Fruit fly (Drosophila melanogaster) whole organism, wandering third instar larva: Measurements from ENCODE around the gene CG7156.
A peak's percentile ranks its signal among the peaks of the same experiment; 100 is the strongest.

Experiments
- Abd-B ChIP-seq: fragments of >200 bp; optimal IDR thresholded peaks from 2 replicates; lab custom pipeline; 2017; ENCODE audit warnings: missing biosample characterization, missing genetic modification characterization
- CG9705 ChIP-seq: fragments of 200-800 bp; sonication (Bioruptor generic); optimal IDR thresholded peaks from 2 replicates; lab custom pipeline; 2018; ENCODE audit warnings: missing biosample characterization, mild to moderate bottlenecking, missing genetic modification characterization
- CrebA ChIP-seq: fragments of 200-800 bp; sonication (Bioruptor generic); optimal IDR thresholded peaks from 2 replicates; lab custom pipeline; 2016; ENCODE audit warnings: missing biosample characterization, mild to moderate bottlenecking, missing genetic modification characterization, borderline replicate concordance
- Dfd ChIP-seq: fragments of >200 bp; optimal IDR thresholded peaks from 2 replicates; lab custom pipeline; 2017; ENCODE audit warnings: missing biosample characterization, missing genetic modification characterization
- Dif ChIP-seq: fragments of 200-275, 200-300 bp; sonication (Bioruptor generic); optimal IDR thresholded peaks from 2 replicates; lab custom pipeline; 2018; ENCODE audit warnings: missing biosample characterization, missing genetic modification characterization; ENCODE audit not compliant: partially characterized antibody
- GATAd ChIP-seq: sonication (Bioruptor generic); optimal IDR thresholded peaks from 2 replicates; lab custom pipeline; 2016; ENCODE audit warnings: missing biosample characterization, missing genetic modification characterization
- Hnf4 ChIP-seq: fragments of 200-800 bp; sonication (Bioruptor generic); optimal IDR thresholded peaks from 2 replicates; lab custom pipeline; 2016; ENCODE audit warnings: missing biosample characterization, mild to moderate bottlenecking, missing genetic modification characterization
- Hr78 ChIP-seq: fragments of >200 bp; optimal IDR thresholded peaks from 2 replicates; lab custom pipeline; 2017; ENCODE audit warnings: missing biosample characterization, missing genetic modification characterization
- Hr83 ChIP-seq: fragments of 200-300 bp; sonication (Bioruptor generic); optimal IDR thresholded peaks from 2 replicates; lab custom pipeline; 2016; ENCODE audit warnings: missing biosample characterization, mild to moderate bottlenecking, missing genetic modification characterization, moderate library complexity; ENCODE audit not compliant: poor library complexity, severe bottlenecking
- N ChIP-seq: fragments of >200 bp; optimal IDR thresholded peaks from 2 replicates; lab custom pipeline; 2018; ENCODE audit warnings: missing biosample characterization, missing external identifiers, missing genetic modification characterization
- OdsH ChIP-seq: fragments of 200-800 bp; sonication (Bioruptor generic); optimal IDR thresholded peaks from 2 replicates; lab custom pipeline; 2016; ENCODE audit warnings: missing biosample characterization, mild to moderate bottlenecking, missing genetic modification characterization
- Rel ChIP-seq, 2 experiments: fragments of 200-800 bp; sonication (Bioruptor generic) in 1 of 2; optimal IDR thresholded peaks; 2 replicates in 1 of 2; 3 replicates in 1 of 2; lab custom pipeline; 2016 to 2019; ENCODE audit warnings: mild to moderate bottlenecking in 2 of 2, missing biosample characterization in 2 of 2, missing genetic modification characterization in 2 of 2, moderate library complexity in 1 of 2
- Sp1 ChIP-seq: fragments of 200-800 bp; sonication (Bioruptor generic); optimal IDR thresholded peaks from 3 replicates; lab custom pipeline; 2019; ENCODE audit warnings: missing biosample characterization, mild to moderate bottlenecking, missing genetic modification characterization, moderate library complexity
- Vsx2 ChIP-seq: fragments of 200-300, 225-300 bp; sonication (Bioruptor generic); optimal IDR thresholded peaks from 2 replicates; lab custom pipeline; 2018; ENCODE audit warnings: missing biosample characterization, missing genetic modification characterization; ENCODE audit not compliant: partially characterized antibody
- br ChIP-seq: fragments of 200-800 bp; sonication (Bioruptor generic); optimal IDR thresholded peaks from 2 replicates; lab custom pipeline; 2016; ENCODE audit warnings: missing biosample characterization, missing genetic modification characterization
- brk ChIP-seq: fragments of 200-800 bp; sonication (Bioruptor generic); optimal IDR thresholded peaks from 2 replicates; lab custom pipeline; 2016; ENCODE audit warnings: missing biosample characterization, mild to moderate bottlenecking, missing genetic modification characterization
- dmrt93B ChIP-seq: fragments of 200-800 bp; sonication (Bioruptor generic); optimal IDR thresholded peaks from 2 replicates; lab custom pipeline; 2018; ENCODE audit warnings: missing biosample characterization, mild to moderate bottlenecking, missing genetic modification characterization
- dsf ChIP-seq: sonication (Bioruptor generic); optimal IDR thresholded peaks from 2 replicates; lab custom pipeline; 2016; ENCODE audit warnings: missing biosample characterization, missing genetic modification characterization, borderline replicate concordance
- ey ChIP-seq: fragments of 200-800 bp; sonication (Bioruptor generic); optimal IDR thresholded peaks from 2 replicates; lab custom pipeline; 2016; ENCODE audit warnings: missing biosample characterization, missing genetic modification characterization
- foxo ChIP-seq, 2 experiments: fragments of 200-800 bp; sonication (Bioruptor generic); optimal IDR thresholded peaks; 2 replicates in 1 of 2; 3 replicates in 1 of 2; lab custom pipeline; 2016 to 2017; ENCODE audit warnings: missing biosample characterization in 2 of 2, missing genetic modification characterization in 2 of 2
- fru ChIP-seq: fragments of 200-800 bp; sonication (Bioruptor generic); optimal IDR thresholded peaks from 3 replicates; lab custom pipeline; 2016; ENCODE audit warnings: missing biosample characterization, mild to moderate bottlenecking, missing genetic modification characterization
- lola ChIP-seq: fragments of >200 bp; optimal IDR thresholded peaks from 2 replicates; lab custom pipeline; 2017; ENCODE audit warnings: missing biosample characterization, missing genetic modification characterization
- pan ChIP-seq: fragments of >200 bp; optimal IDR thresholded peaks from 2 replicates; lab custom pipeline; 2017
- psq ChIP-seq: fragments of 200-800 bp; sonication (Bioruptor generic); optimal IDR thresholded peaks from 3 replicates; lab custom pipeline; 2017; ENCODE audit warnings: missing biosample characterization, mild to moderate bottlenecking, missing genetic modification characterization, moderate library complexity
- sage ChIP-seq: fragments of 200-800 bp; sonication (Bioruptor generic); optimal IDR thresholded peaks from 2 replicates; lab custom pipeline; 2016; ENCODE audit warnings: missing biosample characterization, mild to moderate bottlenecking, missing genetic modification characterization
- sv ChIP-seq: fragments of 200-800 bp; sonication (Bioruptor generic); optimal IDR thresholded peaks from 3 replicates; lab custom pipeline; 2016; ENCODE audit warnings: missing biosample characterization, missing genetic modification characterization
- tai ChIP-seq: sonication (Bioruptor generic); optimal IDR thresholded peaks from 2 replicates; lab custom pipeline; 2016; ENCODE audit warnings: missing biosample characterization, missing genetic modification characterization
- woc ChIP-seq: sonication (Bioruptor generic); optimal IDR thresholded peaks from 2 replicates; lab custom pipeline; 2016; ENCODE audit warnings: missing biosample characterization, mild to moderate bottlenecking, missing genetic modification characterization

Gene CG7156

DNA sequence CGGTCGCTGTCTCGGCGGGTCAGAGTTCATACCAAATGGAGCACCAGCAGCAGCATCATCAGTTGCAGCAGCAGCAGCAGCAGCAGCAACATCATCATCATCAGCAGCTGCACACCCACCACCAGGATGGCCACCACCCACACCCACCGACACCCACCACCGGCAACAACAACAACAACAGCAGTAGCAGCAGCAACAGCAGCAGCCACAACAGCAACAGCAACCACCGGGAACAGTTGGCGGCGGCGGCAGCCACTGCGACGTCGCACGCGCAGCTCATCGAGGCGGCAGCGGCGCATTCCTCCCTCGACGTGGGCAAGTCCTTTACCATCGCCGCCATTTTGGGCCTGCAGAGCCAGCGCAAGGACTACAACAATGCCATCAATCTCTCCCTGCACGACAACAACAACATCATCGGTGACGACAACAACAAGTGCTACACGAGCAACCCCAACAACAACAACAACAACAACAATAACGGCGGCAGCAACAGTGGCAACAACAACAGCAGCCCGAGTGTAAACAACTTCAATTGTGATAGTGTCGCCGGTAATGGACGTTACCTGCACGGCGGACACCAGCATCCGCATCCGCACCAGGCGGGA is 27.9 kb upstream of the CG7156 start:
- TF ChIP-seq Dfd (GFP tag; lab: Kevin White, UChicago) = peak; percentile 89
- TF ChIP-seq woc (GFP tag; lab: Kevin White, UChicago) = no peak

DNA sequence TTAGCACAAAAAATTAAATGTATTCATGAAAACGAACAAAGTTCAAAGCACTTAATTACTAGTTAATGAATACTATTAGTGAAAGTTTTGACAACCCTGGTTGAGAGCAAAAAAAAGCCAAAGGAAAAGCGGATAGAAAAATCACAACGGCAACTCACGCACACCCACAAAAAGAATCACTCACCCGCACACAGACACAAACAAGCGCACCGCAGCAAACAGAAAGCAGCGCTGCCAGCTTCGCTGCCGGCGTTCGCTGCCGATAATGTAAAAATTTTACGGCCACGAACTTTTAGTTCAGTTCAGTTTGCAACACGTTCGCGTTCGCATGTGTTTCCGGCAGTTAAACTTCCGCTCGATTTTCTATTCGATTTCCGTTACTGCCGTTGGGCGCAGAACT is 25.5 kb upstream of the CG7156 start, which contains the start of gene CG18599:
Gene CG18599, plus strand, starts transcription at position 301 of the 400 bp plus-strand sequence.
- no peak for TF ChIP-seq CG9705
- no peak for TF ChIP-seq lola (GFP tag; lab: Kevin White, UChicago)
- no peak for TF ChIP-seq dmrt93B (GFP tag; lab: Kevin White, UChicago)
- no peak for TF ChIP-seq tai (GFP tag; lab: Kevin White, UChicago)
- TF ChIP-seq Abd-B = no peak
- no peak for TF ChIP-seq dsf (GFP tag; lab: Kevin White, UChicago)
- TF ChIP-seq psq = no peak
- TF ChIP-seq N = no peak
- no peak for TF ChIP-seq Vsx2
- no peak for TF ChIP-seq sv (GFP tag; lab: Kevin White, UChicago)
- TF ChIP-seq ey (GFP tag; lab: Kevin White, UChicago) = no peak
- TF ChIP-seq GATAd (GFP tag; lab: Kevin White, UChicago) = no peak
- TF ChIP-seq brk (GFP tag; lab: Kevin White, UChicago) = no peak

DNA sequence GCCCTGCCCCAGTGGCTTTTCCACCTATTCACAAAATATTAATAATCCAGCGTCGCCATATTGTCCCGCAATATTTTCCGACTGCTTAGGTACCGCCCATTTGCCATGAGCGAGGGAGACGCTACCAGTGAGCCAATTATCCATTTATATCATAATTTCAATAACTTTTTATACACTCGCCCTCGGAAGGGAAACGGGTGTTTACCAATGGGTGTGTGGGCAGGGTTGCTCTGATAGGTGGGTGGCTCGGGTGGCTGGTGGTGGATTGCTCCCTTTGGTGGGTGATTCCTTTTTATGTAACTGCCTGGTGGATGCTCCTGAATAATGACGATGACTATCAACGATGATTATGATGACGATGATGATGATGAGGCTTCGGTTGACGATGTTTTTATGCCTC is 24.7 kb upstream of the CG7156 start:
- no peak for TF ChIP-seq OdsH (GFP tag; lab: Kevin White, UChicago)
- TF ChIP-seq Vsx2 = peak; percentile 44

DNA sequence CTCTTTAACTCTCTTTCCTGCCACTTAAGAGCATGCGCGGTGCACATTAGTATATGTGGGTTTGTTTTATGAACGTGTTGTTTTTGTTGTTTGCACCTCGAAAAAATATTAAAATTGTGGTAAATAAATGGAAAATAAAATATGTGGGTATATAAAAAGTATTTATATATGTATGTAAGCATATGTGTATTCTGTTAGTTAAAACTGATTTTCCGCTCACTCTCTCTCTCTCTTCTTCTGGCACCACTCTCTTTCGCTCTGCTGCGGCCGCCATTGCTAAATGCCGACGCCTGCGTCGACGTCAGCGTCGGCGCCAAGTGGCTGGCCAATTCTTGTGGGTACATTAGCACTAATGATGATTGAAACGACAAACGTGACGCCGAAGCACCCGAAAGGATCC is 23.3 kb upstream of the CG7156 start:
- TF ChIP-seq fru (GFP tag; lab: Kevin White, UChicago) = no peak
- TF ChIP-seq OdsH (GFP tag; lab: Kevin White, UChicago) = no peak
- TF ChIP-seq Hr78 (GFP tag; lab: Kevin White, UChicago) = no peak
- TF ChIP-seq, all 38 proteins: peak for 0

DNA sequence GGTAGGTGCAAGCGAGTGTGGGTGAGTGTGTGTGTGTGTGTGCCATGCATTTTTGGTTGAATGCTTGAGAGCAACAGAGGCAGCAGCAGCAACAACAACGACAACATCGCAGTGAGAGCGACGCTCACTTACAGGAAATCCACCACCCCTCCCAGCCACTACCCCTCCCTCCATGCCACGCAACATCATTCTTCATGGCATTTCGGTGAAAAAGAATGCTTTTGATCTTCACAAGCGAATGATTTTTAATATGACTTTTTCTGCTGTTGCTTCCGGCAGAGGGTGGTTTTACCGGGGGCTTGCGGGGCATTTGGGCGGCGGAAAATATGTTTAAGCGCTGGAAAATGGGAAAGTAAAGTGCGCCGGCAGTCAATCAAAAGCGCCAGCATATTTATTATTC is 19.6 kb upstream of the CG7156 start:
- TF ChIP-seq Hr83 (GFP tag; lab: Kevin White, UChicago) (no peak), N (no peak), Hnf4 (GFP tag; lab: Kevin White, UChicago) (no peak)

DNA sequence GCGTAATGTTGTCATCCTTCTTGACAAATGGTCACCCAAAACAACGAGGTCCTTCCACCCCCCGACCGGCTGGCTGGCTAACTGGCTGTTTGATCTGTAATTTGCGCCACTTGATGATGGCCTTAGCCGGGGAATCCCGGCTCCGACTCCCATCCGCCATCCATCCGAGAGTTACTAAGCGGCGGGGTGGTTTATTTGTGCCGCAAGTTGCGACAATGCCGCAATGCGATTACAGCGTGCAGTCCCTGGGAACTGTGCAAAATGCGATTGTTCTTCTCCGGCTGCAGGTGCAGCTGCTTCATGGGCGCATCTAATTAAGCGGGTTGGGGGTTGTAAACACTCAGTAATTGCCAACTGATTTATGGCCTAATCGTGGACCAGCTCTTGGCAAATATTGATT is 18.1 kb upstream of the CG7156 start:
- TF ChIP-seq pan (lab: Kevin White, UChicago) = no peak
- TF ChIP-seq sv (GFP tag; lab: Kevin White, UChicago) = no peak
- no peak for TF ChIP-seq brk (GFP tag; lab: Kevin White, UChicago)
- TF ChIP-seq Rel (GFP tag; optimal IDR thresholded peaks at IDR 0.05; lab: Kevin White, UChicago) = no peak
- no peak for TF ChIP-seq Rel (tag; optimal IDR thresholded peaks at IDR 0.05; lab: Kevin White, UChicago)
- no peak for TF ChIP-seq CrebA (GFP tag; lab: Kevin White, UChicago)
- TF ChIP-seq Sp1 (GFP tag; lab: Kevin White, UChicago) = no peak
- TF ChIP-seq CG9705 = no peak
- no peak for TF ChIP-seq sage
- no peak for TF ChIP-seq dmrt93B (GFP tag; lab: Kevin White, UChicago)
- TF ChIP-seq foxo (GFP tag; optimal IDR thresholded peaks at IDR 0.05; lab: Kevin White, UChicago) = no peak
- no peak for TF ChIP-seq Abd-B
- no peak for TF ChIP-seq woc (GFP tag; lab: Kevin White, UChicago)
- TF ChIP-seq psq = no peak
- TF ChIP-seq Hnf4 (GFP tag; lab: Kevin White, UChicago) = no peak
- no peak for TF ChIP-seq br
- TF ChIP-seq Hr83 (GFP tag; lab: Kevin White, UChicago) = no peak
- TF ChIP-seq OdsH (GFP tag; lab: Kevin White, UChicago) = no peak
- TF ChIP-seq Dif (GFP tag; lab: Kevin White, UChicago) = no peak
